Fruit fly (Drosophila melanogaster) whole organism, embryonic: ENCODE data around the gene IKKbeta.
A peak's percentile ranks its signal among the peaks of the same experiment; 100 is the strongest.

ENCODE experiments used
- BEAF-32 ChIP-seq: fragments of 200-800 bp; sonication (Bioruptor generic); optimal IDR thresholded peaks from 3 replicates; lab custom pipeline; 2017; ENCODE audit warnings: missing biosample characterization, missing genetic modification characterization, mild to moderate bottlenecking, moderate library complexity, missing genetic modification reagents
- CG10543 ChIP-seq: fragments of 200-800 bp; sonication (Bioruptor generic); optimal IDR thresholded peaks from 3 replicates; lab custom pipeline; 2017; ENCODE audit warnings: missing biosample characterization, mild to moderate bottlenecking, missing genetic modification characterization, moderate library complexity
- CG13624 ChIP-seq: fragments of 200-800 bp; sonication (Bioruptor generic); optimal IDR thresholded peaks from 2 replicates; lab custom pipeline; 2016; ENCODE audit warnings: missing biosample characterization, missing genetic modification characterization
- CG14860 ChIP-seq: fragments of 200-800 bp; sonication (Bioruptor generic); IDR thresholded peaks from 3 replicates; pipeline ENCODE4 v1.3.6; 2022; ENCODE audit warnings: missing biosample characterization, missing genetic modification characterization; ENCODE audit not compliant: partially characterized antibody
- CG17361 ChIP-seq: fragments of 200-800 bp; sonication (Bioruptor generic); IDR thresholded peaks from 3 replicates; pipeline ENCODE4 v1.3.6; 2022; ENCODE audit warnings: missing biosample characterization, missing genetic modification characterization
- CG17829 ChIP-seq: fragments of 200-800 bp; optimal IDR thresholded peaks from 2 replicates; lab custom pipeline; 2019; ENCODE audit warnings: missing biosample characterization, mild to moderate bottlenecking, missing genetic modification characterization, moderate library complexity
- CG18262 ChIP-seq: fragments of 200-800 bp; optimal IDR thresholded peaks from 3 replicates; lab custom pipeline; 2019; ENCODE audit warnings: missing biosample characterization, mild to moderate bottlenecking, missing genetic modification characterization, moderate library complexity
- CG18619 ChIP-seq: fragments of 200-800 bp; sonication (Bioruptor generic); optimal IDR thresholded peaks from 3 replicates; lab custom pipeline; 2017; ENCODE audit warnings: missing biosample characterization, mild to moderate bottlenecking, missing genetic modification characterization
- CG2199 ChIP-seq: fragments of 200-800 bp; sonication (Bioruptor generic); IDR thresholded peaks from 3 replicates; pipeline ENCODE4 v1.3.6; 2022; ENCODE audit warnings: missing biosample characterization, missing genetic modification characterization
- CG2889 ChIP-seq: fragments of 200-800 bp; sonication (Bioruptor generic); IDR thresholded peaks from 3 replicates; pipeline ENCODE4 v1.3.6; 2022; ENCODE audit warnings: missing biosample characterization, missing genetic modification characterization
- CG30020 ChIP-seq: fragments of 200-800 bp; optimal IDR thresholded peaks from 2 replicates; lab custom pipeline; 2019; ENCODE audit warnings: missing biosample characterization, mild to moderate bottlenecking, missing genetic modification characterization, moderate library complexity
- CG31224 ChIP-seq: fragments of 200-800 bp; sonication (Bioruptor generic); IDR thresholded peaks from 2 replicates; pipeline ENCODE4 v1.3.6; 2022; ENCODE audit warnings: missing biosample characterization, missing genetic modification characterization
- CG3163 ChIP-seq: fragments of 200-800 bp; sonication (Bioruptor generic); optimal IDR thresholded peaks from 3 replicates; lab custom pipeline; 2016; ENCODE audit warnings: missing biosample characterization, missing genetic modification characterization
- CG32532 ChIP-seq: fragments of 200-800 bp; sonication (Bioruptor generic); IDR thresholded peaks from 2 replicates; pipeline ENCODE4 v1.3.6; 2022; ENCODE audit warnings: missing biosample characterization, missing genetic modification characterization
- CG3407 ChIP-seq: fragments of 200-800 bp; sonication (Bioruptor generic); optimal IDR thresholded peaks from 2 replicates; lab custom pipeline; 2018; ENCODE audit warnings: missing biosample characterization, mild to moderate bottlenecking, missing genetic modification characterization
- CG34376 ChIP-seq: fragments of 200-800 bp; sonication (Bioruptor generic); optimal IDR thresholded peaks from 2 replicates; lab custom pipeline; 2018; ENCODE audit warnings: missing biosample characterization, mild to moderate bottlenecking, missing genetic modification characterization
- CG4820 ChIP-seq: fragments of 200-800 bp; sonication (Bioruptor generic); optimal IDR thresholded peaks from 3 replicates; lab custom pipeline; 2016; ENCODE audit warnings: missing biosample characterization, missing genetic modification characterization
- CG6175 ChIP-seq: fragments of 200-800 bp; sonication (Bioruptor generic); IDR thresholded peaks from 3 replicates; pipeline ENCODE4 v1.3.6; 2022; ENCODE audit warnings: missing biosample characterization, missing genetic modification characterization
- CG6254 ChIP-seq: fragments of 200-800 bp; sonication (Bioruptor generic); optimal IDR thresholded peaks from 3 replicates; lab custom pipeline; 2017; ENCODE audit warnings: mild to moderate bottlenecking, missing biosample characterization, missing genetic modification reagents, missing genetic modification characterization
- CG6654 ChIP-seq: fragments of 200-800 bp; sonication (Bioruptor generic); optimal IDR thresholded peaks from 2 replicates; lab custom pipeline; 2017; ENCODE audit warnings: missing biosample characterization, mild to moderate bottlenecking, missing genetic modification characterization
- CG7357 ChIP-seq: fragments of 200-800 bp; sonication (Bioruptor generic); IDR thresholded peaks from 3 replicates; pipeline ENCODE4 v1.3.6; 2022; ENCODE audit warnings: missing biosample characterization, missing genetic modification characterization
- Dref ChIP-seq: fragments of 200-800 bp; sonication (Bioruptor generic); IDR thresholded peaks from 2 replicates; pipeline ENCODE4 v1.3.6; 2022; ENCODE audit warnings: missing biosample characterization, missing genetic modification characterization
- HmgD ChIP-seq: fragments of 200-800 bp; sonication (Bioruptor generic); optimal IDR thresholded peaks from 3 replicates; lab custom pipeline; 2016; ENCODE audit warnings: missing biosample characterization, missing genetic modification characterization
- Jarid2 ChIP-seq: fragments of 200-800 bp; sonication (Bioruptor generic); optimal IDR thresholded peaks from 3 replicates; lab custom pipeline; 2017; ENCODE audit warnings: mild to moderate bottlenecking, missing biosample characterization, missing genetic modification reagents, missing genetic modification characterization
- NfI ChIP-seq: fragments of 200-800 bp; sonication (Bioruptor generic); optimal IDR thresholded peaks from 3 replicates; lab custom pipeline; 2018; ENCODE audit warnings: missing biosample characterization, mild to moderate bottlenecking, missing genetic modification characterization, moderate library complexity
- Oaz ChIP-seq: fragments of 200-800 bp; sonication (Bioruptor generic); IDR thresholded peaks from 2 replicates; pipeline ENCODE4 v1.3.6; 2022; ENCODE audit warnings: missing biosample characterization, missing genetic modification characterization
- Rfx ChIP-seq: fragments of 200-800 bp; sonication (Bioruptor generic); IDR thresholded peaks from 2 replicates; pipeline ENCODE4 v1.3.6; 2022; ENCODE audit warnings: missing biosample characterization, missing genetic modification characterization
- Spps ChIP-seq: fragments of 200-800 bp; sonication (Bioruptor generic); optimal IDR thresholded peaks from 2 replicates; lab custom pipeline; 2018; ENCODE audit warnings: missing biosample characterization, mild to moderate bottlenecking, missing genetic modification characterization
- Stat92E ChIP-seq, 3 experiments: fragments of >200 bp in 2 of 3; fragments of 200-800 bp in 1 of 3; sonication (Bioruptor generic) in 1 of 3; optimal IDR thresholded peaks; 2 replicates each; lab custom pipeline; 2017 to 2019; ENCODE audit warnings: missing biosample characterization in 3 of 3, missing genetic modification characterization in 3 of 3, mild to moderate bottlenecking in 1 of 3, moderate library complexity in 1 of 3
- TFAM ChIP-seq: fragments of 200-800 bp; sonication (Bioruptor generic); optimal IDR thresholded peaks from 2 replicates; lab custom pipeline; 2017; ENCODE audit warnings: missing biosample characterization, missing genetic modification characterization, inconsistent platforms
- bab2 ChIP-seq: fragments of 200-800 bp; sonication (Bioruptor generic); optimal IDR thresholded peaks from 2 replicates; lab custom pipeline; 2016; ENCODE audit warnings: missing biosample characterization, missing genetic modification characterization
- bowl ChIP-seq: fragments of 200-800 bp; sonication (Bioruptor generic); IDR thresholded peaks from 2 replicates; pipeline ENCODE4 v1.3.6; 2022; ENCODE audit warnings: missing biosample characterization, missing genetic modification characterization
- ci ChIP-seq: fragments of 200-800 bp; sonication (Bioruptor generic); IDR thresholded peaks from 3 replicates; pipeline ENCODE4 v1.3.6; 2022; ENCODE audit warnings: missing biosample characterization, missing genetic modification characterization
- crp ChIP-seq, 2 experiments: fragments of 200-800 bp; sonication (Bioruptor generic); optimal IDR thresholded peaks; 2 replicates in 1 of 2; 3 replicates in 1 of 2; lab custom pipeline; 2017; ENCODE audit warnings: missing biosample characterization in 2 of 2, missing genetic modification characterization in 2 of 2, mild to moderate bottlenecking in 1 of 2, moderate library complexity in 1 of 2
- dan ChIP-seq: fragments of 200-800 bp; sonication (Bioruptor generic); IDR thresholded peaks from 2 replicates; pipeline ENCODE4 v1.3.6; 2022; ENCODE audit warnings: missing biosample characterization, missing genetic modification characterization
- esg ChIP-seq: fragments of 200-800 bp; sonication (Bioruptor generic); conservative IDR thresholded peaks from 2 replicates; pipeline ENCODE4 v1.3.6; 2022; ENCODE audit warnings: missing biosample characterization, missing genetic modification characterization
- gem ChIP-seq: fragments of 200-800 bp; sonication (Bioruptor generic); optimal IDR thresholded peaks from 2 replicates; lab custom pipeline; 2019; ENCODE audit warnings: missing biosample characterization, mild to moderate bottlenecking, missing genetic modification characterization, moderate library complexity
- gsb-n ChIP-seq: fragments of 200-800 bp; sonication (Bioruptor generic); optimal IDR thresholded peaks from 3 replicates; lab custom pipeline; 2018; ENCODE audit warnings: missing biosample characterization, mild to moderate bottlenecking, missing genetic modification characterization
- jigr1 ChIP-seq: fragments of 200-800 bp; sonication (Bioruptor generic); IDR thresholded peaks from 3 replicates; pipeline ENCODE4 v1.3.6; 2022; ENCODE audit warnings: missing biosample characterization, missing genetic modification characterization
- otp ChIP-seq: fragments of 200-800 bp; sonication (Bioruptor generic); IDR thresholded peaks from 3 replicates; pipeline ENCODE4, ENCODE4 v1.3.6; 2022; ENCODE audit warnings: missing biosample characterization, missing genetic modification characterization
- pan ChIP-seq, 4 experiments: fragments of >200 bp in 3 of 4; fragments of 200-800 bp in 1 of 4; sonication (Bioruptor generic) in 1 of 4; optimal IDR thresholded peaks in 3 of 4; IDR thresholded peaks in 1 of 4; 2 replicates each; pipeline versions ENCODE4 v1.3.6 to Lab custom; 2017 to 2022; ENCODE audit warnings: missing biosample characterization in 2 of 4, missing genetic modification characterization in 2 of 4, mixed read lengths in 1 of 4
- repo ChIP-seq: fragments of 200-800 bp; sonication (Bioruptor generic); optimal IDR thresholded peaks from 2 replicates; lab custom pipeline; 2016; ENCODE audit warnings: missing biosample characterization, missing genetic modification characterization
- row ChIP-seq: fragments of 200-800 bp; sonication (Bioruptor generic); IDR thresholded peaks from 3 replicates; pipeline ENCODE4 v1.3.6; 2022; ENCODE audit warnings: missing biosample characterization, missing genetic modification characterization
- sens-2 ChIP-seq: fragments of 200-800 bp; sonication (Bioruptor generic); IDR thresholded peaks from 2 replicates; pipeline ENCODE4 v1.3.6; 2022; ENCODE audit warnings: missing biosample characterization, missing genetic modification characterization
- seq ChIP-seq: fragments of 200-800 bp; sonication (Bioruptor generic); IDR thresholded peaks from 2 replicates; pipeline ENCODE4 v1.3.6; 2022; ENCODE audit warnings: missing biosample characterization, missing genetic modification characterization
- tio ChIP-seq: fragments of 200-800 bp; sonication (Bioruptor generic); optimal IDR thresholded peaks from 2 replicates; lab custom pipeline; 2017; ENCODE audit warnings: missing biosample characterization, missing genetic modification characterization, inconsistent platforms
- ttk ChIP-seq: fragments of 200-800 bp; sonication (Bioruptor generic); IDR thresholded peaks from 2 replicates; pipeline ENCODE4 v2.1.2; 2022; ENCODE audit warnings: missing biosample characterization, missing genetic modification characterization
- tup ChIP-seq: fragments of 200-800 bp; sonication (Bioruptor generic); optimal IDR thresholded peaks from 2 replicates; lab custom pipeline; 2016; ENCODE audit warnings: missing biosample characterization, mild to moderate bottlenecking, missing genetic modification characterization, moderate library complexity

Gene IKKbeta

DNA sequence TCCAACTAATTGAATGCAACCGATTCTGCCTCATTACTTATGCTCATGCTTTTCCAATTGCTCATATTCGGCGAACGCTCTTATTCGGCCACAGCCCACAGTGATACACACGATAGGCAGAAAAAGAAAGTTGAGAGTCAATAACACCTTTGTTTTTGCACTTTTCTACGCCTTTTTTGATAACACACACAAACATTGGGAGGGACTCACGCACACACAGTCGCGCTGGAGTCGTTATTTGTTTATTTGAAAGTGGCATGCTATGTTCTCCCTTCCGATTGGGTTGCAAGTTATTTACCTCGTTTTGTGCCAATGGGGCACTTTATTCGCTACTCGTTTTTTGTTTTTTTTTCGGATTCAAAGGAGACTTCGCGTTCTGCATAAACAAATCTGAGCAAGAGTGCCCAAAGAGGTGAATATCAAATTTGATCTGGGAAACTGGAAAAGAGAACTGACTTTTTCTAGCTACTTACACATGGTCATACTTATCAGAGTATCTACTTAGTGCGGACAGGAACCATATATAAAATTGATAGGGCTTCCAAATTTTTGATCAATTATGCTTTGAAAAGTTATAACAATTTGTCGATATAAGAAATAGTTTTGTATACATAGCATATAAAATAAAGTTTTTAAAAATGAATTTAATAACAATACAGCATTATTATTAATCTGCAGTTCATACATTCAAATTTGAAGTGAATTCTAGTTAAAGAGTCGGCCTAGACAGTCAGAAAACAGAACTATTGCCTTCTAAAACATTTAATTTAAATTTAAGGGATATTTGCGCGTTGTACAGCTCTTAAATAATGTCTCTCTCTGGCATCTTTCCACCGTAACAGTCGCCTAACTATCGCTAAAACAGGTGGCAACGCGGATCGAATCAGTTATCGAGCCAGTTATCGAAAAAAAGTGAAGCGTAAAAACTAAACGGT is 49.4 kb upstream of the IKKbeta start, which contains the start of the genes Mhcl and Akt (continued):
- TF ChIP-seq CG30020 (tag; lab: Kevin White, UChicago) (peak; percentile 30), Spps (no peak), repo (GFP tag; lab: Kevin White, UChicago) (no peak), CG32532 (GFP tag; lab: Robert Waterston, UW) (peak; percentile 53), dan (GFP tag; lab: Robert Waterston, UW) (no peak), CG6254 (GFP tag; lab: Kevin White, UChicago) (no peak), sens-2 (GFP tag; lab: Robert Waterston, UW) (no peak), Oaz (no peak), Jarid2 (GFP tag; lab: Kevin White, UChicago) (no peak), jigr1 (GFP tag; lab: Robert Waterston, UW) (no peak), bab2 (GFP tag; lab: Kevin White, UChicago) (no peak), CG18619 (GFP tag; lab: Kevin White, UChicago) (no peak), BEAF-32 (GFP tag; lab: Kevin White, UChicago) (peak; percentile 86), CG3163 (no peak), CG10543 (GFP tag; lab: Kevin White, UChicago) (peak; percentile 26), gem (tag; lab: Kevin White, UChicago) (peak; percentile 32), CG2199 (GFP tag; lab: Robert Waterston, UW) (no peak), CG14860 (GFP tag; lab: Robert Waterston, UW) (peak; percentile 51; the same call in 1 of the 3 replicates), Stat92E (GFP tag; optimal IDR thresholded peaks at IDR 0.05; lab: Kevin White, UChicago) (no peak), CG17829 (tag; lab: Kevin White, UChicago) (peak; percentile 45), CG18262 (tag; lab: Kevin White, UChicago) (peak; percentile 19), TFAM (GFP tag; lab: Kevin White, UChicago) (no peak), CG7357 (no peak), esg (GFP tag; lab: Robert Waterston, UW) (no peak), NfI (GFP tag; lab: Kevin White, UChicago) (no peak), row (peak; percentile 65), otp (GFP tag; lab: Robert Waterston, UW) (no peak), CG13624 (no peak), seq (no peak), CG31224 (GFP tag; lab: Robert Waterston, UW) (no peak), pan (optimal IDR thresholded peaks at IDR 0.05; lab: Kevin White, UChicago) (no peak), pan (GFP tag; optimal IDR thresholded peaks at IDR 0.05 in 1 of 2, IDR thresholded peaks at IDR 0.05 in 1 of 2) (no peak), CG6175 (no peak), CG4820 (GFP tag; lab: Kevin White, UChicago) (no peak), CG6654 (no peak), CG17361 (GFP tag; lab: Robert Waterston, UW) (peak; percentile 46; the same call in 2 of the 3 replicates), HmgD (no peak), gsb-n (tag; lab: Kevin White, UChicago) (peak; percentile 23), Rfx (GFP tag; lab: Robert Waterston, UW) (no peak; the same call in 1 of the 2 replicates), tio (GFP tag; lab: Kevin White, UChicago) (peak; percentile 33), Dref (GFP tag; lab: Robert Waterston, UW) (peak; percentile 81), bowl (GFP tag; lab: Robert Waterston, UW) (no peak), CG34376 (GFP tag; lab: Kevin White, UChicago) (no peak), ttk (GFP tag; lab: Robert Waterston, UW) (no peak), crp (GFP tag; optimal IDR thresholded peaks at IDR 0.05; lab: Kevin White, UChicago) (no peak), CG3407 (no peak), ci (GFP tag; lab: Robert Waterston, UW) (0 out of 3 replicates have a peak, but pooled peaks have one; percentile 10), CG2889 (GFP tag; lab: Robert Waterston, UW) (no peak), tup (GFP tag; lab: Kevin White, UChicago) (no peak)
